Fruit fly (Drosophila melanogaster) whole organism, embryonic: ENCODE measurements around the gene SoxN.
A peak's percentile ranks its signal among the peaks of the same experiment; 100 is the strongest.

Source experiments
- CG10431 ChIP-seq: fragments of 200-800 bp; sonication (Bioruptor generic); optimal IDR thresholded peaks from 3 replicates; lab custom pipeline; 2018; ENCODE audit warnings: missing biosample characterization, mild to moderate bottlenecking, missing genetic modification characterization
- CG11247 ChIP-seq: fragments of 200-800 bp; sonication (Bioruptor generic); IDR thresholded peaks from 2 replicates; pipeline ENCODE4 v1.3.6; 2022; ENCODE audit warnings: missing biosample characterization, missing genetic modification characterization
- CG12236 ChIP-seq: fragments of 200-800 bp; sonication (Bioruptor generic); optimal IDR thresholded peaks from 2 replicates; lab custom pipeline; 2016; ENCODE audit warnings: missing biosample characterization, missing genetic modification characterization
- CG1233 ChIP-seq: fragments of 200-800 bp; sonication (Bioruptor generic); optimal IDR thresholded peaks from 4 replicates; lab custom pipeline; 2018; ENCODE audit warnings: missing biosample characterization, mild to moderate bottlenecking, missing genetic modification characterization
- CG12744 ChIP-seq: fragments of 200-800 bp; sonication (Bioruptor generic); optimal IDR thresholded peaks from 2 replicates; lab custom pipeline; 2016; ENCODE audit warnings: missing biosample characterization, missing genetic modification characterization
- CG13624 ChIP-seq: fragments of 200-800 bp; sonication (Bioruptor generic); optimal IDR thresholded peaks from 2 replicates; lab custom pipeline; 2016; ENCODE audit warnings: missing biosample characterization, missing genetic modification characterization
- CG14441 ChIP-seq: fragments of 200-800 bp; sonication (Bioruptor generic); IDR thresholded peaks from 2 replicates; pipeline ENCODE4 v1.3.6; 2022; ENCODE audit warnings: missing biosample characterization, missing genetic modification characterization
- CG1602 ChIP-seq: fragments of 200-800 bp; sonication (Bioruptor generic); optimal IDR thresholded peaks from 3 replicates; lab custom pipeline; 2016; ENCODE audit warnings: missing biosample characterization, missing genetic modification characterization
- CG17568 ChIP-seq: fragments of 200-800 bp; sonication (Bioruptor generic); optimal IDR thresholded peaks from 2 replicates; lab custom pipeline; 2018; ENCODE audit warnings: missing biosample characterization, mild to moderate bottlenecking, missing genetic modification characterization, moderate library complexity
- CG17802 ChIP-seq: fragments of 200-800 bp; sonication (Bioruptor generic); optimal IDR thresholded peaks from 2 replicates; lab custom pipeline; 2018; ENCODE audit warnings: missing biosample characterization, mild to moderate bottlenecking, missing genetic modification characterization, moderate library complexity
- CG3065 ChIP-seq: fragments of 200-800 bp; sonication (Bioruptor generic); optimal IDR thresholded peaks from 2 replicates; lab custom pipeline; 2016; ENCODE audit warnings: missing biosample characterization, missing genetic modification characterization
- CG31224 ChIP-seq: fragments of 200-800 bp; sonication (Bioruptor generic); IDR thresholded peaks from 2 replicates; pipeline ENCODE4 v1.3.6; 2022; ENCODE audit warnings: missing biosample characterization, missing genetic modification characterization
- CG33213 ChIP-seq: fragments of 200-800 bp; sonication (Bioruptor generic); optimal IDR thresholded peaks from 3 replicates; lab custom pipeline; 2016; ENCODE audit warnings: missing biosample characterization, missing genetic modification characterization
- CG34224 ChIP-seq: fragments of 200-800 bp; sonication (Bioruptor generic); IDR thresholded peaks from 3 replicates; pipeline ENCODE4 v1.3.6; 2022; ENCODE audit warnings: missing biosample characterization, missing genetic modification characterization; ENCODE audit not compliant: partially characterized antibody
- CG3838 ChIP-seq: fragments of 200-800 bp; sonication (Bioruptor generic); optimal IDR thresholded peaks from 3 replicates; lab custom pipeline; 2016; ENCODE audit warnings: missing biosample characterization, missing genetic modification characterization
- CG4424 ChIP-seq: fragments of 200-800 bp; sonication (Bioruptor generic); optimal IDR thresholded peaks from 3 replicates; lab custom pipeline; 2016; ENCODE audit warnings: missing biosample characterization, missing genetic modification characterization
- CG6175 ChIP-seq: fragments of 200-800 bp; sonication (Bioruptor generic); IDR thresholded peaks from 3 replicates; pipeline ENCODE4 v1.3.6; 2022; ENCODE audit warnings: missing biosample characterization, missing genetic modification characterization
- CG7271 ChIP-seq: fragments of 200-800 bp; sonication (Bioruptor generic); optimal IDR thresholded peaks from 2 replicates; lab custom pipeline; 2018; ENCODE audit warnings: missing biosample characterization, mild to moderate bottlenecking, missing genetic modification characterization, moderate library complexity
- CG7987 ChIP-seq: fragments of 200-800 bp; sonication (Bioruptor generic); optimal IDR thresholded peaks from 2 replicates; lab custom pipeline; 2018; ENCODE audit warnings: missing biosample characterization, mild to moderate bottlenecking, missing genetic modification characterization, moderate library complexity
- CG9727 ChIP-seq: fragments of 200-800 bp; sonication (Bioruptor generic); optimal IDR thresholded peaks from 3 replicates; lab custom pipeline; 2017; ENCODE audit warnings: missing biosample characterization, mild to moderate bottlenecking, missing genetic modification characterization
- CG9797 ChIP-seq: fragments of 200-800 bp; sonication (Bioruptor generic); optimal IDR thresholded peaks from 3 replicates; lab custom pipeline; 2018; ENCODE audit warnings: missing biosample characterization, mild to moderate bottlenecking, missing genetic modification characterization
- CG9932 ChIP-seq: fragments of 200-800 bp; sonication (Bioruptor generic); IDR thresholded peaks from 2 replicates; pipeline ENCODE4 v1.3.6; 2022; ENCODE audit warnings: missing biosample characterization, missing genetic modification characterization
- D ChIP-seq, 2 experiments: fragments of 200-800 bp in 1 of 2; fragments of >200 bp in 1 of 2; sonication (Bioruptor generic) in 1 of 2; optimal IDR thresholded peaks; 2 replicates in 1 of 2; 3 replicates in 1 of 2; lab custom pipeline; 2017; ENCODE audit warnings: mild to moderate bottlenecking in 1 of 2, missing biosample characterization in 1 of 2, missing genetic modification characterization in 1 of 2, missing genetic modification reagents in 1 of 2
- HLH54F ChIP-seq: fragments of 200-800 bp; sonication (Bioruptor generic); optimal IDR thresholded peaks from 3 replicates; lab custom pipeline; 2016; ENCODE audit warnings: missing biosample characterization, missing genetic modification characterization
- MTF-1 ChIP-seq: fragments of 200-800 bp; sonication (Bioruptor generic); optimal IDR thresholded peaks from 2 replicates; lab custom pipeline; 2018; ENCODE audit warnings: missing biosample characterization, mild to moderate bottlenecking, missing genetic modification characterization, borderline replicate concordance
- Mad ChIP-seq: fragments of 200-800 bp; sonication (Bioruptor generic); optimal IDR thresholded peaks from 2 replicates; lab custom pipeline; 2016; ENCODE audit warnings: missing biosample characterization, missing genetic modification characterization
- Max ChIP-seq: fragments of 200-800 bp; sonication (Bioruptor generic); optimal IDR thresholded peaks from 2 replicates; lab custom pipeline; 2016; ENCODE audit warnings: missing biosample characterization, mild to moderate bottlenecking, missing genetic modification characterization
- NfI ChIP-seq: fragments of 200-800 bp; sonication (Bioruptor generic); optimal IDR thresholded peaks from 3 replicates; lab custom pipeline; 2018; ENCODE audit warnings: missing biosample characterization, mild to moderate bottlenecking, missing genetic modification characterization, moderate library complexity
- Rfx ChIP-seq: fragments of 200-800 bp; sonication (Bioruptor generic); IDR thresholded peaks from 2 replicates; pipeline ENCODE4 v1.3.6; 2022; ENCODE audit warnings: missing biosample characterization, missing genetic modification characterization
- Sox100B ChIP-seq: fragments of 200-800 bp; sonication (Bioruptor generic); optimal IDR thresholded peaks from 3 replicates; lab custom pipeline; 2018; ENCODE audit warnings: missing biosample characterization, mild to moderate bottlenecking, missing genetic modification characterization
- TFAM ChIP-seq: fragments of 200-800 bp; sonication (Bioruptor generic); optimal IDR thresholded peaks from 2 replicates; lab custom pipeline; 2017; ENCODE audit warnings: missing biosample characterization, missing genetic modification characterization, inconsistent platforms
- YL-1 ChIP-seq: fragments of 200-800 bp; sonication (Bioruptor generic); optimal IDR thresholded peaks from 3 replicates; lab custom pipeline; 2017; ENCODE audit warnings: missing biosample characterization, mild to moderate bottlenecking, missing genetic modification characterization
- bab2 ChIP-seq: fragments of 200-800 bp; sonication (Bioruptor generic); optimal IDR thresholded peaks from 2 replicates; lab custom pipeline; 2016; ENCODE audit warnings: missing biosample characterization, missing genetic modification characterization
- caup ChIP-seq: fragments of 200-800 bp; sonication (Bioruptor generic); optimal IDR thresholded peaks from 3 replicates; lab custom pipeline; 2017; ENCODE audit warnings: missing biosample characterization, mild to moderate bottlenecking, missing genetic modification characterization, moderate library complexity; ENCODE audit not compliant: severe bottlenecking
- chn ChIP-seq: fragments of 200-800 bp; sonication (Bioruptor generic); optimal IDR thresholded peaks from 2 replicates; lab custom pipeline; 2016; ENCODE audit warnings: missing biosample characterization, missing genetic modification characterization
- en ChIP-seq: fragments of 200-800 bp; sonication (Bioruptor generic); optimal IDR thresholded peaks from 2 replicates; lab custom pipeline; 2016; ENCODE audit warnings: missing biosample characterization, missing genetic modification characterization
- esg ChIP-seq: fragments of 200-800 bp; sonication (Bioruptor generic); conservative IDR thresholded peaks from 2 replicates; pipeline ENCODE4 v1.3.6; 2022; ENCODE audit warnings: missing biosample characterization, missing genetic modification characterization
- gfzf ChIP-seq: fragments of 200-800 bp; sonication (Bioruptor generic); optimal IDR thresholded peaks from 2 replicates; lab custom pipeline; 2016; ENCODE audit warnings: missing biosample characterization, mild to moderate bottlenecking, missing genetic modification characterization, moderate library complexity
- knrl ChIP-seq: fragments of 200-800 bp; sonication (Bioruptor generic); IDR thresholded peaks from 3 replicates; pipeline ENCODE4 v1.3.6; 2022; ENCODE audit warnings: missing biosample characterization, missing genetic modification characterization; ENCODE audit not compliant: partially characterized antibody
- lbe ChIP-seq: fragments of 200-800 bp; sonication (Bioruptor generic); optimal IDR thresholded peaks from 2 replicates; lab custom pipeline; 2016; ENCODE audit warnings: missing biosample characterization, mild to moderate bottlenecking, missing genetic modification characterization
- maf-S ChIP-seq: fragments of 200-800 bp; sonication (Bioruptor generic); optimal IDR thresholded peaks from 2 replicates; lab custom pipeline; 2016; ENCODE audit warnings: missing biosample characterization, missing genetic modification characterization
- oc ChIP-seq: fragments of 200-800 bp; sonication (Bioruptor generic); optimal IDR thresholded peaks from 2 replicates; lab custom pipeline; 2018; ENCODE audit warnings: missing biosample characterization, mild to moderate bottlenecking, missing genetic modification characterization, moderate library complexity
- prd ChIP-seq, 3 experiments: fragments of >200 bp in 2 of 3; fragments of 200-800 bp in 1 of 3; sonication (Bioruptor generic) in 1 of 3; optimal IDR thresholded peaks in 2 of 3; IDR thresholded peaks in 1 of 3; 2 replicates in 2 of 3; 3 replicates in 1 of 3; pipeline versions ENCODE4 v1.3.6 to Lab custom; 2017 to 2022; ENCODE audit warnings: missing biosample characterization in 1 of 3, missing genetic modification characterization in 1 of 3
- scrt ChIP-seq: fragments of 200-800 bp; sonication (Bioruptor generic); optimal IDR thresholded peaks from 2 replicates; lab custom pipeline; 2018; ENCODE audit warnings: missing biosample characterization, mild to moderate bottlenecking, missing genetic modification characterization, moderate library complexity
- sim ChIP-seq: fragments of 200-800 bp; sonication (Bioruptor generic); IDR thresholded peaks from 2 replicates; pipeline ENCODE4 v1.3.6; 2022; ENCODE audit warnings: missing biosample characterization, missing genetic modification characterization
- slou ChIP-seq: fragments of 200-800 bp; sonication (Bioruptor generic); optimal IDR thresholded peaks from 3 replicates; lab custom pipeline; 2016; ENCODE audit warnings: missing biosample characterization, missing genetic modification characterization
- tll ChIP-seq, 2 experiments: fragments of 200-800 bp in 1 of 2; fragments of >200 bp in 1 of 2; sonication (Bioruptor generic) in 1 of 2; optimal IDR thresholded peaks; 2 replicates each; lab custom pipeline; 2017 to 2019; ENCODE audit warnings: missing biosample characterization in 2 of 2, missing genetic modification characterization in 2 of 2, mild to moderate bottlenecking in 1 of 2, moderate library complexity in 1 of 2
- vvl ChIP-seq: fragments of 200-800 bp; sonication (Bioruptor generic); IDR thresholded peaks from 2 replicates; pipeline ENCODE4 v1.3.6; 2022; ENCODE audit warnings: missing biosample characterization, missing genetic modification characterization
- wek ChIP-seq: fragments of 200-800 bp; sonication (Bioruptor generic); optimal IDR thresholded peaks from 3 replicates; lab custom pipeline; 2018; ENCODE audit warnings: missing biosample characterization, mild to moderate bottlenecking, missing genetic modification characterization, moderate library complexity

The SoxN gene

dm6 chr2L:8860767-8861166, 35.3 kb downstream of the SoxN start (continued):
- TF ChIP-seq CG31224 (GFP tag; lab: Robert Waterston, UW): 0 out of 2 replicates have a peak, but pooled peaks have one; percentile 45
- no peak for TF ChIP-seq NfI (GFP tag; lab: Kevin White, UChicago)
- peak; percentile 85 for TF ChIP-seq vvl (GFP tag; lab: Robert Waterston, UW)
- TF ChIP-seq wek: no peak
- TF ChIP-seq Mad (GFP tag; lab: Kevin White, UChicago): no peak
- TF ChIP-seq CG9932 (GFP tag; lab: Robert Waterston, UW): no peak
- no peak for TF ChIP-seq CG6175 (GFP tag; lab: Robert Waterston, UW)
- TF ChIP-seq CG9797: no peak
- no peak for TF ChIP-seq tll (GFP tag; optimal IDR thresholded peaks at IDR 0.05; lab: Kevin White, UChicago)
- no peak for TF ChIP-seq CG17568 (GFP tag; lab: Kevin White, UChicago)
- peak; percentile 44 for TF ChIP-seq CG1602
- TF ChIP-seq CG3065 (GFP tag; lab: Kevin White, UChicago): no peak
- peak; percentile 48 for TF ChIP-seq oc
- no peak for TF ChIP-seq gfzf
- TF ChIP-seq maf-S (GFP tag; lab: Kevin White, UChicago): no peak
- TF ChIP-seq Max (GFP tag; lab: Kevin White, UChicago): peak; percentile 13
- TF ChIP-seq en (GFP tag; lab: Kevin White, UChicago): peak; percentile 38
- no peak for TF ChIP-seq slou (GFP tag; lab: Kevin White, UChicago)
- no peak for TF ChIP-seq YL-1 (GFP tag; lab: Kevin White, UChicago)
- TF ChIP-seq Sox100B (GFP tag; lab: Kevin White, UChicago): peak; percentile 67
- peak; percentile 35; the same call in 1 of the 2 replicates for TF ChIP-seq CG11247 (GFP tag; lab: Robert Waterston, UW)
- peak; percentile 43 for TF ChIP-seq CG33213 (GFP tag; lab: Kevin White, UChicago)
- TF ChIP-seq D (optimal IDR thresholded peaks at IDR 0.05; lab: Kevin White, UChicago): no peak
- TF ChIP-seq D (GFP tag; optimal IDR thresholded peaks at IDR 0.05; lab: Kevin White, UChicago): peak; percentile 83
- peak; percentile 41 for TF ChIP-seq caup (GFP tag; lab: Kevin White, UChicago)
- TF ChIP-seq CG3838 (GFP tag; lab: Kevin White, UChicago): no peak
- TF ChIP-seq lbe (GFP tag; lab: Kevin White, UChicago): no peak
- TF ChIP-seq CG17802: peak; percentile 49
- peak; percentile 12 for TF ChIP-seq chn (GFP tag; lab: Kevin White, UChicago)
- peak; percentile 88 for TF ChIP-seq CG4424
- TF ChIP-seq CG9727 (GFP tag; lab: Kevin White, UChicago): peak; percentile 73
- TF ChIP-seq HLH54F (GFP tag; lab: Kevin White, UChicago): no peak
- peak; percentile 57; the same call in 1 of the 2 replicates for TF ChIP-seq Rfx (GFP tag; lab: Robert Waterston, UW)
- no peak for TF ChIP-seq CG10431 (GFP tag; lab: Kevin White, UChicago)
- peak; percentile 68 for TF ChIP-seq esg (GFP tag; lab: Robert Waterston, UW)
- peak; percentile 44 for TF ChIP-seq scrt (GFP tag; lab: Kevin White, UChicago)
- no peak for TF ChIP-seq knrl (GFP tag; lab: Robert Waterston, UW)
- peak; percentile 58 for TF ChIP-seq CG14441 (GFP tag; lab: Robert Waterston, UW)
- no peak for TF ChIP-seq CG34224 (GFP tag; lab: Robert Waterston, UW)
- no peak for TF ChIP-seq CG7271
- TF ChIP-seq TFAM (GFP tag; lab: Kevin White, UChicago): peak; percentile 55
- TF ChIP-seq prd (optimal IDR thresholded peaks at IDR 0.05; lab: Kevin White, UChicago): no peak
- peak; percentile 87 for TF ChIP-seq prd (GFP tag; IDR thresholded peaks at IDR 0.05; lab: Robert Waterston, UW)
- no peak for TF ChIP-seq CG7987 (GFP tag; lab: Kevin White, UChicago)
- no peak for TF ChIP-seq CG12236
- peak; percentile 52 for TF ChIP-seq CG1233 (GFP tag; lab: Kevin White, UChicago)
- TF ChIP-seq MTF-1 (GFP tag; lab: Kevin White, UChicago): peak; percentile 33
- TF ChIP-seq sim (GFP tag; lab: Robert Waterston, UW): no peak
- TF ChIP-seq CG13624 (GFP tag; lab: Kevin White, UChicago): peak; percentile 18
- peak; percentile 60 for TF ChIP-seq bab2 (GFP tag; lab: Kevin White, UChicago)
- TF ChIP-seq CG12744: no peak
